Fruit fly (Drosophila melanogaster) whole organism, embryonic: ENCODE results near the gene Nmdar1.
A peak's percentile ranks its signal among the peaks of the same experiment; 100 is the strongest.

Experiments used
- Abd-B ChIP-seq: fragments of 200-800 bp; sonication (Bioruptor generic); optimal IDR thresholded peaks from 2 replicates; lab custom pipeline; 2018; ENCODE audit warnings: missing biosample characterization, mild to moderate bottlenecking, missing genetic modification characterization, moderate library complexity
- B-H1 ChIP-seq: fragments of 200-800 bp; sonication (Bioruptor generic); IDR thresholded peaks from 3 replicates; pipeline ENCODE4 v1.3.6; 2022; ENCODE audit warnings: missing biosample characterization, missing genetic modification characterization
- Bteb2 ChIP-seq: fragments of 200-800 bp; sonication (Bioruptor generic); optimal IDR thresholded peaks from 2 replicates; lab custom pipeline; 2016; ENCODE audit warnings: missing biosample characterization, missing genetic modification characterization
- CG10209 ChIP-seq: fragments of 200-800 bp; sonication (Bioruptor generic); optimal IDR thresholded peaks from 3 replicates; lab custom pipeline; 2017; ENCODE audit warnings: missing biosample characterization, mild to moderate bottlenecking, missing genetic modification characterization, missing genetic modification reagents
- CG10431 ChIP-seq: fragments of 200-800 bp; sonication (Bioruptor generic); optimal IDR thresholded peaks from 3 replicates; lab custom pipeline; 2018; ENCODE audit warnings: missing biosample characterization, mild to moderate bottlenecking, missing genetic modification characterization
- CG12219 ChIP-seq: fragments of 200-800 bp; sonication (Bioruptor generic); optimal IDR thresholded peaks from 3 replicates; lab custom pipeline; 2018; ENCODE audit warnings: missing biosample characterization, mild to moderate bottlenecking, missing genetic modification characterization
- CG1233 ChIP-seq: fragments of 200-800 bp; sonication (Bioruptor generic); optimal IDR thresholded peaks from 4 replicates; lab custom pipeline; 2018; ENCODE audit warnings: missing biosample characterization, mild to moderate bottlenecking, missing genetic modification characterization
- CG12391 ChIP-seq: fragments of 200-800 bp; sonication (Bioruptor generic); optimal IDR thresholded peaks from 3 replicates; lab custom pipeline; 2018; ENCODE audit warnings: missing biosample characterization, mild to moderate bottlenecking, missing genetic modification characterization, moderate library complexity
- CG13287 ChIP-seq: fragments of 200-800 bp; sonication (Bioruptor generic); IDR thresholded peaks from 2 replicates; pipeline ENCODE4 v1.3.6; 2022; ENCODE audit warnings: missing biosample characterization, missing genetic modification characterization; ENCODE audit not compliant: partially characterized antibody
- CG13296 ChIP-seq: fragments of 200-800 bp; sonication (Bioruptor generic); optimal IDR thresholded peaks from 3 replicates; lab custom pipeline; 2018; ENCODE audit warnings: missing biosample characterization, mild to moderate bottlenecking, missing genetic modification characterization
- CG13894 ChIP-seq: fragments of 200-800 bp; sonication (Bioruptor generic); optimal IDR thresholded peaks from 3 replicates; lab custom pipeline; 2018; ENCODE audit warnings: missing biosample characterization, mild to moderate bottlenecking, missing genetic modification characterization, moderate library complexity
- CG16863 ChIP-seq: fragments of 200-800 bp; sonication (Bioruptor generic); optimal IDR thresholded peaks from 3 replicates; lab custom pipeline; 2016; ENCODE audit warnings: missing biosample characterization, missing genetic modification characterization
- CG17186 ChIP-seq: fragments of 200-800 bp; sonication (Bioruptor generic); optimal IDR thresholded peaks from 3 replicates; lab custom pipeline; 2017; ENCODE audit warnings: missing biosample characterization, missing genetic modification reagents, missing genetic modification characterization
- CG17359 ChIP-seq: fragments of 200-800 bp; sonication (Bioruptor generic); optimal IDR thresholded peaks from 3 replicates; lab custom pipeline; 2018; ENCODE audit warnings: missing biosample characterization, mild to moderate bottlenecking, missing genetic modification characterization, moderate library complexity
- CG17829 ChIP-seq: fragments of 200-800 bp; optimal IDR thresholded peaks from 2 replicates; lab custom pipeline; 2019; ENCODE audit warnings: missing biosample characterization, mild to moderate bottlenecking, missing genetic modification characterization, moderate library complexity
- CG1832 ChIP-seq: fragments of 200-800 bp; sonication (Bioruptor generic); optimal IDR thresholded peaks from 2 replicates; lab custom pipeline; 2017; ENCODE audit warnings: missing biosample characterization, mild to moderate bottlenecking, missing genetic modification characterization, inconsistent platforms
- CG2712 ChIP-seq: fragments of 200-800 bp; optimal IDR thresholded peaks from 3 replicates; lab custom pipeline; 2019; ENCODE audit warnings: missing biosample characterization, mild to moderate bottlenecking, missing genetic modification characterization, moderate library complexity
- CG30403 ChIP-seq: fragments of 200-800 bp; sonication (Bioruptor generic); optimal IDR thresholded peaks from 3 replicates; lab custom pipeline; 2016; ENCODE audit warnings: missing biosample characterization, missing genetic modification characterization
- CG30431 ChIP-seq: fragments of 200-800 bp; sonication (Bioruptor generic); optimal IDR thresholded peaks from 2 replicates; lab custom pipeline; 2017; ENCODE audit warnings: missing biosample characterization, missing genetic modification characterization
- CG31365 ChIP-seq: fragments of 200-800 bp; sonication (Bioruptor generic); optimal IDR thresholded peaks from 2 replicates; lab custom pipeline; 2018; ENCODE audit warnings: missing biosample characterization, mild to moderate bottlenecking, missing genetic modification characterization
- CG3726 ChIP-seq: fragments of 200-800 bp; sonication (Bioruptor generic); IDR thresholded peaks from 3 replicates; pipeline ENCODE4, ENCODE4 v1.3.6; 2022; ENCODE audit warnings: missing biosample characterization, missing genetic modification characterization
- CG5180 ChIP-seq: fragments of 200-800 bp; sonication (Bioruptor generic); optimal IDR thresholded peaks from 3 replicates; lab custom pipeline; 2017; ENCODE audit warnings: missing biosample characterization, missing genetic modification characterization, mild to moderate bottlenecking, moderate library complexity, missing genetic modification reagents
- CG6689 ChIP-seq: fragments of 200-800 bp; sonication (Bioruptor generic); IDR thresholded peaks from 2 replicates; pipeline ENCODE4 v1.3.6; 2022; ENCODE audit warnings: missing biosample characterization, missing genetic modification characterization
- CG7786 ChIP-seq: fragments of 200-800 bp; sonication (Bioruptor generic); optimal IDR thresholded peaks from 2 replicates; lab custom pipeline; 2016; ENCODE audit warnings: missing biosample characterization, missing genetic modification characterization
- CG8281 ChIP-seq: fragments of 200-800 bp; sonication (Bioruptor generic); optimal IDR thresholded peaks from 2 replicates; lab custom pipeline; 2018; ENCODE audit warnings: missing biosample characterization, mild to moderate bottlenecking, missing genetic modification characterization, moderate library complexity
- CG8924 ChIP-seq: fragments of 200-800 bp; optimal IDR thresholded peaks from 3 replicates; lab custom pipeline; 2019; ENCODE audit warnings: missing biosample characterization, mild to moderate bottlenecking, missing genetic modification characterization, moderate library complexity
- CG9876 ChIP-seq: fragments of 200-800 bp; sonication (Bioruptor generic); optimal IDR thresholded peaks from 2 replicates; lab custom pipeline; 2016; ENCODE audit warnings: missing biosample characterization, missing genetic modification characterization
- Camta ChIP-seq: fragments of 200-800 bp; sonication (Bioruptor generic); optimal IDR thresholded peaks from 2 replicates; lab custom pipeline; 2016; ENCODE audit warnings: missing biosample characterization, missing genetic modification characterization
- E2f1 ChIP-seq: fragments of 200-800 bp; sonication (Bioruptor generic); IDR thresholded peaks from 2 replicates; pipeline ENCODE4 v1.3.6; 2022; ENCODE audit warnings: missing biosample characterization, missing genetic modification characterization
- Hr51 ChIP-seq, 2 experiments: fragments of 200-800 bp; sonication (Bioruptor generic); optimal IDR thresholded peaks; 2 replicates in 1 of 2; 3 replicates in 1 of 2; lab custom pipeline; 2016 to 2018; ENCODE audit warnings: missing biosample characterization in 2 of 2, missing genetic modification characterization in 2 of 2, mild to moderate bottlenecking in 1 of 2, moderate library complexity in 1 of 2
- Nf-YA ChIP-seq: fragments of 200-800 bp; sonication (Bioruptor generic); IDR thresholded peaks from 2 replicates; pipeline ENCODE4 v1.3.6; 2022; ENCODE audit warnings: missing biosample characterization, missing genetic modification characterization
- Poxn ChIP-seq: fragments of 200-800 bp; sonication (Bioruptor generic); IDR thresholded peaks from 2 replicates; pipeline ENCODE4 v1.3.6; 2022; ENCODE audit warnings: missing biosample characterization, missing genetic modification characterization
- az2 ChIP-seq: fragments of 200-800 bp; sonication (Bioruptor generic); optimal IDR thresholded peaks from 3 replicates; lab custom pipeline; 2016; ENCODE audit warnings: missing biosample characterization, missing genetic modification characterization
- bowl ChIP-seq: fragments of 200-800 bp; sonication (Bioruptor generic); IDR thresholded peaks from 2 replicates; pipeline ENCODE4 v1.3.6; 2022; ENCODE audit warnings: missing biosample characterization, missing genetic modification characterization
- corto ChIP-seq: fragments of 200-800 bp; sonication (Bioruptor generic); optimal IDR thresholded peaks from 2 replicates; lab custom pipeline; 2016; ENCODE audit warnings: missing biosample characterization, mild to moderate bottlenecking, missing genetic modification characterization, moderate library complexity
- h ChIP-seq: fragments of >200 bp; optimal IDR thresholded peaks from 2 replicates; lab custom pipeline; 2017
- jing ChIP-seq: fragments of 200-800 bp; sonication (Bioruptor generic); optimal IDR thresholded peaks from 2 replicates; lab custom pipeline; 2018; ENCODE audit warnings: missing biosample characterization, mild to moderate bottlenecking, missing genetic modification characterization
- kay ChIP-seq: fragments of 200-800 bp; sonication (Bioruptor generic); optimal IDR thresholded peaks from 2 replicates; lab custom pipeline; 2016; ENCODE audit warnings: missing biosample characterization, missing genetic modification characterization
- lola ChIP-seq, 3 experiments: fragments of >200 bp in 2 of 3; fragments of 200-800 bp in 1 of 3; sonication (Bioruptor generic) in 1 of 3; optimal IDR thresholded peaks; 2 replicates each; lab custom pipeline; 2017 to 2019; ENCODE audit warnings: missing biosample characterization in 3 of 3, missing genetic modification characterization in 3 of 3, mild to moderate bottlenecking in 1 of 3, moderate library complexity in 1 of 3
- maf-S ChIP-seq: fragments of 200-800 bp; sonication (Bioruptor generic); optimal IDR thresholded peaks from 2 replicates; lab custom pipeline; 2016; ENCODE audit warnings: missing biosample characterization, missing genetic modification characterization
- nmo ChIP-seq: fragments of 200-800 bp; sonication (Bioruptor generic); optimal IDR thresholded peaks from 2 replicates; lab custom pipeline; 2018; ENCODE audit warnings: missing biosample characterization, mild to moderate bottlenecking, missing genetic modification characterization, moderate library complexity
- psq ChIP-seq: fragments of 200-800 bp; sonication (Bioruptor generic); optimal IDR thresholded peaks from 2 replicates; lab custom pipeline; 2017; ENCODE audit warnings: missing biosample characterization, missing genetic modification characterization
- slou ChIP-seq: fragments of 200-800 bp; sonication (Bioruptor generic); optimal IDR thresholded peaks from 3 replicates; lab custom pipeline; 2016; ENCODE audit warnings: missing biosample characterization, missing genetic modification characterization
- ssp ChIP-seq: fragments of 200-800 bp; sonication (Bioruptor generic); IDR thresholded peaks from 2 replicates; pipeline ENCODE4 v1.3.6; 2022; ENCODE audit warnings: missing biosample characterization, missing genetic modification characterization
- tll ChIP-seq, 2 experiments: fragments of 200-800 bp in 1 of 2; fragments of >200 bp in 1 of 2; sonication (Bioruptor generic) in 1 of 2; optimal IDR thresholded peaks; 2 replicates each; lab custom pipeline; 2017 to 2019; ENCODE audit warnings: missing biosample characterization in 2 of 2, missing genetic modification characterization in 2 of 2, mild to moderate bottlenecking in 1 of 2, moderate library complexity in 1 of 2
- trem ChIP-seq: fragments of 200-800 bp; optimal IDR thresholded peaks from 3 replicates; lab custom pipeline; 2019; ENCODE audit warnings: missing biosample characterization, mild to moderate bottlenecking, missing genetic modification characterization, moderate library complexity
- trh ChIP-seq: fragments of 200-800 bp; sonication (Bioruptor generic); optimal IDR thresholded peaks from 2 replicates; lab custom pipeline; 2016; ENCODE audit warnings: missing biosample characterization, missing genetic modification characterization
- wdn ChIP-seq: fragments of 200-800 bp; sonication (Bioruptor generic); IDR thresholded peaks from 2 replicates; pipeline ENCODE4 v1.3.6; 2022; ENCODE audit warnings: missing biosample characterization, missing genetic modification characterization
- wor ChIP-seq: fragments of 200-800 bp; sonication (Bioruptor generic); IDR thresholded peaks from 2 replicates; pipeline ENCODE4 v1.3.6; 2022; ENCODE audit warnings: missing biosample characterization, missing genetic modification characterization

Gene Nmdar1

DNA sequence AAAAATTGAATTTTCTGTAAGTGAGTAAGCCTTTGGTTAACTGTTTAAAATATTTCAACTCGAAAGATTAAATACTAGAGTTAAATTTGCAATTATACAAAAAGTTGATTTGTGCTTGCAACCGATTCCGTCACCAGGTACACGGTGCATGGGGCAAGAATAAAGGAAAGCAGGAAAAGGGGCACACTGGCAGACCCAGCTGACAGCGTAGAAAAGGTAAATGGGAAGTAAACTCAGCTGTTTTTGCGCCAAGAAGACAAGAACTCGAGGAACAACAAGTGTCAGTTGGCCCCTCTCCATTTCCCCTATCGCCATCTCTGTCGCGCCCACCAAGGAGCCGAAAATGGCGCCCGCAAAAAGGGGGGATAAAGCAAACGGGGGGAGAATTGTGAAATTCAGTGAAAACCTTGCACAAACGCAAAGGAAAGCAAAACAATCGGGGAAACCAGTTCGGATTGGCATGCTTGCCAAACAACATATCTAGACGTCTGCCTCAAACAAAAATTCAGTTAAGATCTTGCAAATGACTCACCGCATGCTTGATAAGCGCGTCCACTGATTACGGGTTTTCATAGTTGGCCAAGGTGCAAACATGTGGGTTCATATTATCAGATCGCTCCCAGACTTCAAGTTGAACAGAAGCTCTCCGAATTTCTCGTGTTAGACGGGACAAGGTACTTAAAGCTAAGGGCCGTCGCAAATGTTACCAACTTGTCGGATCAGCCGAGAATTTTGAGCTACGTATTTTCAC, 59.8 kb downstream of the Nmdar1 start (continued):
- TF ChIP-seq Bteb2 (no peak), B-H1 (no peak), CG30403 (GFP tag; lab: Kevin White, UChicago) (no peak), tll (GFP tag; optimal IDR thresholded peaks at IDR 0.05; lab: Kevin White, UChicago) (peak in 1 of 2 experiments; percentile 41), CG1233 (GFP tag; lab: Kevin White, UChicago) (no peak), trem (tag; lab: Kevin White, UChicago) (peak; percentile 60), E2f1 (no peak; the same call in 1 of the 2 replicates), CG30431 (GFP tag; lab: Kevin White, UChicago) (no peak), CG9876 (GFP tag; lab: Kevin White, UChicago) (no peak), wor (no peak), Camta (GFP tag; lab: Kevin White, UChicago) (no peak), CG8281 (tag; lab: Kevin White, UChicago) (no peak), nmo (GFP tag; lab: Kevin White, UChicago) (peak; percentile 7), CG8924 (tag; lab: Kevin White, UChicago) (no peak), trh (GFP tag; lab: Kevin White, UChicago) (no peak), kay (peak; percentile 73), CG12219 (GFP tag; lab: Kevin White, UChicago) (no peak), CG13287 (GFP tag; lab: Robert Waterston, UW) (no peak; the same call in 1 of the 2 replicates), CG1832 (peak; percentile 54), bowl (GFP tag; lab: Robert Waterston, UW) (0 out of 2 replicates have a peak, but pooled peaks have one; percentile 20), CG2712 (tag; lab: Kevin White, UChicago) (no peak), CG7786 (no peak), CG10209 (no peak), CG12391 (no peak), CG16863 (GFP tag; lab: Kevin White, UChicago) (no peak), Abd-B (GFP tag; lab: Kevin White, UChicago) (no peak), CG13296 (no peak), CG31365 (tag; lab: Kevin White, UChicago) (no peak), wdn (GFP tag; lab: Robert Waterston, UW) (no peak), CG17829 (tag; lab: Kevin White, UChicago) (peak; percentile 11), CG13894 (tag; lab: Kevin White, UChicago) (no peak), corto (GFP tag; lab: Kevin White, UChicago) (no peak), lola (GFP tag; optimal IDR thresholded peaks at IDR 0.05; lab: Kevin White, UChicago) (no peak), psq (GFP tag; lab: Kevin White, UChicago) (no peak), CG5180 (GFP tag; lab: Kevin White, UChicago) (no peak), Nf-YA (GFP tag; lab: Robert Waterston, UW) (no peak), jing (GFP tag; lab: Kevin White, UChicago) (no peak), ssp (GFP tag; lab: Robert Waterston, UW) (no peak), slou (GFP tag; lab: Kevin White, UChicago) (no peak), Hr51 (GFP tag; optimal IDR thresholded peaks at IDR 0.05; lab: Kevin White, UChicago) (no peak), maf-S (GFP tag; lab: Kevin White, UChicago) (no peak), h (no peak), CG17186 (GFP tag; lab: Kevin White, UChicago) (peak; percentile 80), CG3726 (GFP tag; lab: Robert Waterston, UW) (no peak), az2 (GFP tag; lab: Kevin White, UChicago) (no peak), CG17359 (tag; lab: Kevin White, UChicago) (no peak), Poxn (GFP tag; lab: Robert Waterston, UW) (no peak), CG6689 (GFP tag; lab: Robert Waterston, UW) (0 out of 2 replicates have a peak, but pooled peaks have one; percentile 7), CG10431 (GFP tag; lab: Kevin White, UChicago) (peak; percentile 5)
